Fruit fly (Drosophila melanogaster): ENCODE data around the gene beat-IV.

The beat-IV gene

DNA sequence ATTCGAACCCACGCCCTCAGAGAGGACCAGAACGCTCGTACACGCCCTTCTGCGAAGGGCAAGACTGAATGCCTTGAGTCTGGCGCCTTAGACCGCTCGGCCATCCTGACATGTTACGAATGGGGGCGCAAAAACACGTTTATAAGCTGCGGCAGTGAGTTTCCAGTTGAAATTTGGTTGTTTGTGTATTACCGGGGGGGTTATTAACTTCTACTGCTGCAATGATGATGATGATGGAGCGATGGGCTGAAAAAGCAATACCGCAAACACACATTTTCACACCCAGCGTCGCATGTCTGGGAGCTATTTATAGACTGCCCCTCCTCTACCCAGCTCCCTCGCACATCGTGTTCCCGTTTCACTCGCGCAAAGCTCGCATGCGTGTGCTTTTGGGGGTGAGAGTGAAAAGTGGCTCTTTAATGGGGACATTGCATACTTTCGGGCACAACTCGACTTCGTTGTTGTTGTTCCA is 44.2 kb downstream of the beat-IV start (continued):
- no peak for TF ChIP-seq lilli (GFP tag; optimal IDR thresholded peaks at IDR 0.05)
- no peak for TF ChIP-seq sr (GFP tag; IDR thresholded peaks at IDR 0.05)
- TF ChIP-seq CG16815 (GFP tag; optimal IDR thresholded peaks at IDR 0.05) = no peak
- no peak for TF ChIP-seq CG11696 (GFP tag; IDR thresholded peaks at IDR 0.05)
- TF ChIP-seq CG4404 (GFP tag; IDR thresholded peaks at IDR 0.05) = no peak
- TF ChIP-seq Lpt (GFP tag; optimal IDR thresholded peaks at IDR 0.05) = no peak
- TF ChIP-seq eyg (GFP tag; optimal IDR thresholded peaks at IDR 0.05) = no peak
- peak; percentile 31; the same call in 1 of the 2 replicates for TF ChIP-seq Rfx (GFP tag; IDR thresholded peaks at IDR 0.05)
- no peak for TF ChIP-seq CG15696 (tag; optimal IDR thresholded peaks at IDR 0.05)
- TF ChIP-seq mld (GFP tag; IDR thresholded peaks at IDR 0.05; ENCODE audit: partially characterized antibody) = peak; percentile 49; the same call in 1 of the 3 replicates
- TF ChIP-seq sug (tag; optimal IDR thresholded peaks at IDR 0.05) = peak; percentile 37
- no peak for TF ChIP-seq Taf1 (GFP tag; IDR thresholded peaks at IDR 0.05)
- TF ChIP-seq CG6683 (GFP tag; optimal IDR thresholded peaks at IDR 0.05) = no peak
- no peak for TF ChIP-seq Bteb2 (GFP tag; optimal IDR thresholded peaks at IDR 0.05)
- TF ChIP-seq CG17568 (GFP tag; optimal IDR thresholded peaks at IDR 0.05) = no peak
- TF ChIP-seq Dp (GFP tag; optimal IDR thresholded peaks at IDR 0.05) = no peak
- no peak for TF ChIP-seq fd3F (GFP tag; optimal IDR thresholded peaks at IDR 0.05)
- TF ChIP-seq CG1647 (GFP tag; optimal IDR thresholded peaks at IDR 0.05) = no peak
- 0 out of 2 replicates have a peak, but pooled peaks have one; percentile 22 for TF ChIP-seq CG32532 (GFP tag; IDR thresholded peaks at IDR 0.05)
- no peak for TF ChIP-seq org-1 (GFP tag; optimal IDR thresholded peaks at IDR 0.05)
- no peak for TF ChIP-seq CG30020 (tag; optimal IDR thresholded peaks at IDR 0.05)
- no peak for TF ChIP-seq zfh2 (GFP tag; optimal IDR thresholded peaks at IDR 0.05)
- no peak for TF ChIP-seq Neu2 (GFP tag; optimal IDR thresholded peaks at IDR 0.05; ENCODE audit: borderline replicate concordance)
- TF ChIP-seq sob (GFP tag; IDR thresholded peaks at IDR 0.05) = no peak
- no peak for TF ChIP-seq CG14050 (GFP tag; IDR thresholded peaks at IDR 0.05)
- no peak for TF ChIP-seq CG7839 (tag; optimal IDR thresholded peaks at IDR 0.05)
- TF ChIP-seq HHEX (GFP tag; optimal IDR thresholded peaks at IDR 0.05) = no peak
- TF ChIP-seq CG17361 (GFP tag; IDR thresholded peaks at IDR 0.05) = no peak
- TF ChIP-seq unpg (GFP tag; optimal IDR thresholded peaks at IDR 0.05) = no peak
- TF ChIP-seq CG12236 (GFP tag; optimal IDR thresholded peaks at IDR 0.05) = no peak
- TF ChIP-seq Blimp-1 (GFP tag; optimal IDR thresholded peaks at IDR 0.05) = no peak
- no peak for TF ChIP-seq CG2120 (GFP tag; optimal IDR thresholded peaks at IDR 0.05)
- TF ChIP-seq kni (GFP tag; optimal IDR thresholded peaks at IDR 0.05) = no peak
- TF ChIP-seq HmgZ (tag; optimal IDR thresholded peaks at IDR 0.05) = no peak
- TF ChIP-seq tll (GFP tag; optimal IDR thresholded peaks at IDR 0.05) = no peak
- peak; percentile 17 for TF ChIP-seq CG3281 (GFP tag; optimal IDR thresholded peaks at IDR 0.05)
- no peak for TF ChIP-seq C15 (GFP tag; IDR thresholded peaks at IDR 0.05)
- TF ChIP-seq ci (GFP tag; IDR thresholded peaks at IDR 0.05) = no peak
- no peak; the same call in 1 of the 2 replicates for TF ChIP-seq CG4360 (GFP tag; IDR thresholded peaks at IDR 0.05)
- no peak for TF ChIP-seq CG12942 (GFP tag; optimal IDR thresholded peaks at IDR 0.05)
- no peak for TF ChIP-seq CG6654 (GFP tag; optimal IDR thresholded peaks at IDR 0.05)
- no peak for TF ChIP-seq CG7928 (GFP tag; optimal IDR thresholded peaks at IDR 0.05)
- TF ChIP-seq CG18011 (GFP tag; optimal IDR thresholded peaks at IDR 0.05) = no peak
- peak; percentile 55; the same call in 1 of the 2 replicates for TF ChIP-seq CG10321 (GFP tag; IDR thresholded peaks at IDR 0.05)
- no peak for TF ChIP-seq Xrp1 (GFP tag; IDR thresholded peaks at IDR 0.05)
- TF ChIP-seq CG10565 (GFP tag; optimal IDR thresholded peaks at IDR 0.05) = no peak
- TF ChIP-seq pnt (GFP tag; optimal IDR thresholded peaks at IDR 0.05) = no peak
- TF ChIP-seq lov (optimal IDR thresholded peaks at IDR 0.05) = no peak
- no peak for TF ChIP-seq lov (GFP tag; IDR thresholded peaks at IDR 0.05)
- TF ChIP-seq Gug (GFP tag; IDR thresholded peaks at IDR 0.05) = no peak; the same call in 3 of the 4 replicates
- TF ChIP-seq sisA (GFP tag; IDR thresholded peaks at IDR 0.05) = no peak
- no peak for TF ChIP-seq Ets97D (GFP tag; optimal IDR thresholded peaks at IDR 0.05)

Data from whole organism, embryonic.